Worm (Caenorhabditis elegans) whole organism, young adult: ENCODE measurements around the gene T01H10.11.

Source experiments
- B0019.2 ChIP-seq: fragments of 200-800 bp; sonication (Bioruptor generic); conservative IDR thresholded peaks from 2 replicates; pipeline ENCODE4 v1.3.6; 2022; ENCODE audit warnings: missing genetic modification reagents, missing genetic modification characterization, missing compliant biosample characterization
- B0336.3 ChIP-seq: fragments of 200-800 bp; sonication (Bioruptor generic); IDR thresholded peaks from 2 replicates; pipeline ENCODE4 v1.3.6; 2022; ENCODE audit warnings: missing genetic modification characterization, missing compliant biosample characterization
- C06A6.2 ChIP-seq: fragments of 200-800 bp; sonication (Bioruptor generic); conservative IDR thresholded peaks from 2 replicates; pipeline ENCODE4 v1.3.6; 2022; ENCODE audit warnings: missing genetic modification characterization, missing compliant biosample characterization
- D2030.7 ChIP-seq: fragments of 200-800 bp; sonication (Bioruptor generic); IDR thresholded peaks from 2 replicates; pipeline ENCODE4 v1.3.6; 2022; ENCODE audit warnings: missing genetic modification reagents, missing genetic modification characterization, missing compliant biosample characterization
- F23B12.7 ChIP-seq: sonication (generic microtip); optimal IDR thresholded peaks from 2 replicates; lab custom pipeline; 2017; ENCODE audit warnings: missing genetic modification characterization, mild to moderate bottlenecking, missing compliant biosample characterization, antibody characterized with exemption, moderate library complexity; ENCODE audit not compliant: insufficient read depth
- F39B2.1 ChIP-seq: fragments of 200-800 bp; sonication (Bioruptor generic); IDR thresholded peaks from 2 replicates; pipeline ENCODE4 v1.3.6; 2022; ENCODE audit warnings: missing genetic modification reagents, missing genetic modification characterization, missing compliant biosample characterization
- K11D2.4 ChIP-seq: fragments of 200-800 bp; sonication (Bioruptor generic); IDR thresholded peaks from 2 replicates; pipeline ENCODE4 v1.3.6; 2022; ENCODE audit warnings: missing genetic modification reagents, missing genetic modification characterization, missing compliant biosample characterization
- K12H6.12 ChIP-seq: fragments of 200-800 bp; sonication (Bioruptor generic); optimal IDR thresholded peaks from 2 replicates; lab custom pipeline; 2018; ENCODE audit warnings: mild to moderate bottlenecking, missing genetic modification characterization, missing compliant biosample characterization
- Y53G8AR.9 ChIP-seq: fragments of 200-800 bp; sonication (Bioruptor generic); conservative IDR thresholded peaks from 2 replicates; pipeline ENCODE4 v1.3.6; 2022; ENCODE audit warnings: missing genetic modification reagents, missing genetic modification characterization, missing compliant biosample characterization
- Y56A3A.18 ChIP-seq: fragments of 200-800 bp; sonication (Bioruptor generic); IDR thresholded peaks from 2 replicates; pipeline ENCODE4 v1.3.6; 2022; ENCODE audit warnings: missing genetic modification reagents, missing genetic modification characterization, missing compliant biosample characterization
- Y95B8A.8 ChIP-seq: fragments of 200-800 bp; sonication (Bioruptor generic); IDR thresholded peaks from 2 replicates; pipeline ENCODE4 v1.3.6; 2022; ENCODE audit warnings: missing genetic modification reagents, missing genetic modification characterization, missing compliant biosample characterization
- ama-1 ChIP-seq, 3 experiments: fragments of 150-350 bp in 1 of 3; sonication (generic microtip) in 2 of 3; optimal IDR thresholded peaks; 2 replicates each; lab custom pipeline; 2014 to 2018; ENCODE audit warnings: missing biosample characterization in 2 of 3, missing genetic modification characterization in 2 of 3, missing genetic modification reagents in 2 of 3
- aptf-3 ChIP-seq: fragments of 200-800 bp; sonication (Bioruptor generic); IDR thresholded peaks from 2 replicates; pipeline ENCODE4 v1.3.6; 2022; ENCODE audit warnings: missing genetic modification characterization, missing compliant biosample characterization
- attf-3 ChIP-seq: fragments of 200-800 bp; sonication (Bioruptor generic); conservative IDR thresholded peaks from 2 replicates; pipeline ENCODE4 v1.3.6; 2022; ENCODE audit warnings: missing genetic modification reagents, missing genetic modification characterization, missing compliant biosample characterization
- cebp-1 ChIP-seq, 2 experiments: fragments of 200-800 bp in 1 of 2; sonication (Bioruptor generic) in 1 of 2; sonication (generic microtip) in 1 of 2; IDR thresholded peaks in 1 of 2; optimal IDR thresholded peaks in 1 of 2; 2 replicates each; pipeline versions ENCODE4 v1.3.6 to Lab custom; 2017 to 2022; ENCODE audit warnings: missing compliant biosample characterization in 2 of 2, missing genetic modification characterization in 2 of 2, mild to moderate bottlenecking in 1 of 2, missing genetic modification reagents in 1 of 2, moderate library complexity in 1 of 2
- cebp-2 ChIP-seq: fragments of 200-800 bp; sonication (Bioruptor generic); IDR thresholded peaks from 2 replicates; pipeline ENCODE4 v1.3.6; 2022; ENCODE audit warnings: missing genetic modification characterization, missing compliant biosample characterization
- ceh-58 ChIP-seq: fragments of 200-800 bp; sonication (Bioruptor generic); IDR thresholded peaks from 2 replicates; pipeline ENCODE4 v1.3.6; 2022; ENCODE audit warnings: missing genetic modification characterization, missing compliant biosample characterization
- ceh-79 ChIP-seq: sonication (generic microtip); optimal IDR thresholded peaks from 2 replicates; lab custom pipeline; 2017; ENCODE audit warnings: mild to moderate bottlenecking, missing genetic modification characterization, missing compliant biosample characterization
- die-1 ChIP-seq: sonication (generic microtip); optimal IDR thresholded peaks from 2 replicates; lab custom pipeline; 2016; ENCODE audit warnings: missing genotype, mild to moderate bottlenecking, missing genetic modification characterization, missing compliant biosample characterization
- ekl-4 ChIP-seq: fragments of 200-800 bp; sonication (Bioruptor generic); IDR thresholded peaks from 2 replicates; pipeline ENCODE4 v1.3.6; 2022; ENCODE audit warnings: missing genetic modification reagents, missing genetic modification characterization, missing compliant biosample characterization
- ets-4 ChIP-seq: fragments of 200-800 bp; sonication (Bioruptor generic); optimal IDR thresholded peaks from 2 replicates; lab custom pipeline; 2018; ENCODE audit warnings: mild to moderate bottlenecking, missing genetic modification characterization, missing compliant biosample characterization
- fkh-3 ChIP-seq: sonication (generic microtip); optimal IDR thresholded peaks from 2 replicates; lab custom pipeline; 2016; ENCODE audit warnings: mild to moderate bottlenecking, missing genetic modification characterization, missing compliant biosample characterization
- gei-17 ChIP-seq: fragments of 200-800 bp; sonication (Bioruptor generic); optimal IDR thresholded peaks from 2 replicates; lab custom pipeline; 2018; ENCODE audit warnings: mild to moderate bottlenecking, missing genetic modification characterization, missing compliant biosample characterization
- hlh-12 ChIP-seq: sonication (generic microtip); optimal IDR thresholded peaks from 2 replicates; lab custom pipeline; 2016; ENCODE audit warnings: missing genetic modification characterization, missing compliant biosample characterization
- hmg-20 ChIP-seq: fragments of 200-800 bp; sonication (Bioruptor generic); IDR thresholded peaks from 2 replicates; pipeline ENCODE4 v1.3.6; 2022; ENCODE audit warnings: missing genetic modification reagents, missing genetic modification characterization, missing compliant biosample characterization
- hsf-1 ChIP-seq: fragments of 200-800 bp; sonication (Bioruptor generic); IDR thresholded peaks from 2 replicates; pipeline ENCODE4 v1.3.6; 2022; ENCODE audit warnings: missing genetic modification reagents, missing genetic modification characterization, missing compliant biosample characterization
- let-526 ChIP-seq: fragments of 200-800 bp; sonication (Bioruptor generic); IDR thresholded peaks from 2 replicates; pipeline ENCODE4 v1.3.6; 2022; ENCODE audit warnings: missing genetic modification reagents, missing genetic modification characterization, missing compliant biosample characterization
- let-607 ChIP-seq, 2 experiments: fragments of 200-800 bp in 1 of 2; sonication (Bioruptor generic) in 1 of 2; sonication (generic microtip) in 1 of 2; optimal IDR thresholded peaks; 2 replicates each; lab custom pipeline; 2016 to 2018; ENCODE audit warnings: mild to moderate bottlenecking in 2 of 2, missing compliant biosample characterization in 2 of 2, missing genetic modification characterization in 2 of 2, moderate library complexity in 2 of 2, missing genotype in 1 of 2
- lin-26 ChIP-seq: fragments of 200-800 bp; sonication (Bioruptor generic); IDR thresholded peaks from 2 replicates; pipeline ENCODE4 v1.3.6; 2022; ENCODE audit warnings: missing genetic modification reagents, missing genetic modification characterization, missing compliant biosample characterization
- lin-35 ChIP-seq, 3 experiments: fragments of 150-350 bp in 2 of 3; sonication (generic microtip) in 1 of 3; optimal IDR thresholded peaks; 2 replicates each; lab custom pipeline; 2014 to 2018; ENCODE audit warnings: missing biosample characterization in 3 of 3, missing genetic modification characterization in 3 of 3, missing genetic modification reagents in 3 of 3
- lsy-27 ChIP-seq: sonication (generic microtip); optimal IDR thresholded peaks from 2 replicates; lab custom pipeline; 2017; ENCODE audit warnings: missing genetic modification characterization, mild to moderate bottlenecking, missing compliant biosample characterization, antibody characterized with exemption, missing genotype, borderline replicate concordance; ENCODE audit not compliant: insufficient read depth
- madf-3 ChIP-seq: fragments of 200-800 bp; sonication (Bioruptor generic); IDR thresholded peaks from 2 replicates; pipeline ENCODE4 v1.3.6; 2022; ENCODE audit warnings: missing genetic modification reagents, missing genetic modification characterization, missing compliant biosample characterization
- madf-6 ChIP-seq: fragments of 200-800 bp; sonication (Bioruptor generic); IDR thresholded peaks from 2 replicates; pipeline ENCODE4 v1.3.6; 2022; ENCODE audit warnings: missing genetic modification reagents, missing genetic modification characterization, missing compliant biosample characterization
- mes-4 ChIP-seq: sonication (generic microtip); optimal IDR thresholded peaks from 2 replicates; lab custom pipeline; 2016; ENCODE audit warnings: missing genotype, missing genetic modification characterization, missing compliant biosample characterization
- mxl-1 ChIP-seq: sonication (generic microtip); optimal IDR thresholded peaks from 2 replicates; lab custom pipeline; 2016; ENCODE audit warnings: missing genetic modification characterization, missing compliant biosample characterization
- nhr-179 ChIP-seq: sonication (generic microtip); optimal IDR thresholded peaks from 2 replicates; lab custom pipeline; 2016; ENCODE audit warnings: mild to moderate bottlenecking, missing genetic modification characterization, missing compliant biosample characterization
- nhr-90 ChIP-seq: sonication (generic microtip); optimal IDR thresholded peaks from 2 replicates; lab custom pipeline; 2016; ENCODE audit warnings: missing genotype, mild to moderate bottlenecking, missing genetic modification characterization, missing compliant biosample characterization
- pbrm-1 ChIP-seq: fragments of 200-800 bp; sonication (Bioruptor generic); IDR thresholded peaks from 2 replicates; pipeline ENCODE4 v1.3.6; 2022; ENCODE audit warnings: missing genetic modification reagents, missing genetic modification characterization, missing compliant biosample characterization
- sdz-38 ChIP-seq: sonication (generic microtip); optimal IDR thresholded peaks from 2 replicates; lab custom pipeline; 2016; ENCODE audit warnings: missing genotype, missing genetic modification characterization, missing compliant biosample characterization
- snpc-4 ChIP-seq, 5 experiments: fragments of 150-350 bp in 1 of 5; sonication (generic microtip) in 4 of 5; optimal IDR thresholded peaks; 2 replicates each; lab custom pipeline; 2014 to 2018; ENCODE audit warnings: missing genetic modification characterization in 5 of 5, missing biosample characterization in 3 of 5, antibody characterized with exemption in 2 of 5, mild to moderate bottlenecking in 2 of 5, missing compliant biosample characterization in 2 of 5, missing genotype in 2 of 5, moderate library complexity in 2 of 5, missing genetic modification reagents in 1 of 5
- unc-130 ChIP-seq: sonication (generic microtip); optimal IDR thresholded peaks from 2 replicates; lab custom pipeline; 2016; ENCODE audit warnings: missing genetic modification reagents, missing genetic modification characterization, missing compliant biosample characterization
- xnd-1 ChIP-seq: sonication (generic microtip); optimal IDR thresholded peaks from 2 replicates; lab custom pipeline; 2016; ENCODE audit warnings: missing genotype, missing genetic modification reagents, missing genetic modification characterization, missing compliant biosample characterization
- ztf-22 ChIP-seq: fragments of 200-800 bp; sonication (Bioruptor generic); optimal IDR thresholded peaks from 2 replicates; lab custom pipeline; 2018; ENCODE audit warnings: mild to moderate bottlenecking, missing genetic modification characterization, moderate library complexity, missing compliant biosample characterization
- ztf-28 ChIP-seq: fragments of 200-800 bp; sonication (Bioruptor generic); IDR thresholded peaks from 2 replicates; pipeline ENCODE4 v1.3.6; 2022; ENCODE audit warnings: missing genetic modification reagents, missing genetic modification characterization, missing compliant biosample characterization
- ztf-3 ChIP-seq: fragments of 200-800 bp; sonication (Bioruptor generic); optimal IDR thresholded peaks from 2 replicates; lab custom pipeline; 2018; ENCODE audit warnings: mild to moderate bottlenecking, missing genetic modification characterization, missing compliant biosample characterization

The T01H10.11 gene

ce11 chrX:12171631-12172348 lies 48.5 kb downstream of the T01H10.11 start, which contains the start of gene F57G12.1 (continued):
- no peak for TF ChIP-seq fkh-3 (tag; lab: Kevin White, UChicago)
- TF ChIP-seq hsf-1 (GFP tag; lab: Robert Waterston, UW) = no peak
- TF ChIP-seq snpc-4 (GFP tag; optimal IDR thresholded peaks at IDR 0.05; lab: Kevin White, UChicago) = no peak
- peak in 1 of 4 experiments; percentile 50 for TF ChIP-seq snpc-4 (tag; optimal IDR thresholded peaks at IDR 0.05; lab: Kevin White, UChicago)
- TF ChIP-seq nhr-90 (tag; lab: Kevin White, UChicago) = no peak
- peak; percentile 91 for TF ChIP-seq K12H6.12 (tag; lab: Kevin White, UChicago)
- TF ChIP-seq ets-4 (GFP tag; lab: Kevin White, UChicago) = no peak
- no peak for TF ChIP-seq nhr-179 (tag; lab: Kevin White, UChicago)
- TF ChIP-seq B0019.2 (GFP tag; lab: Robert Waterston, UW) = no peak
- no peak for TF ChIP-seq mes-4 (tag; lab: Kevin White, UChicago)
- no peak for TF ChIP-seq aptf-3 (GFP tag; lab: Robert Waterston, UW)
- no peak for TF ChIP-seq hlh-12 (tag; lab: Kevin White, UChicago)
- TF ChIP-seq Y56A3A.18 = peak; percentile 55; the same call in 1 of the 2 replicates
- 0 out of 2 replicates have a peak, but pooled peaks have one; percentile 47 for TF ChIP-seq pbrm-1 (GFP tag; lab: Robert Waterston, UW)
- no peak for TF ChIP-seq ceh-79 (tag; lab: Kevin White, UChicago)
- peak; percentile 1 for TF ChIP-seq F23B12.7 (tag; lab: Kevin White, UChicago)
- peak; percentile 57; the same call in 1 of the 2 replicates for TF ChIP-seq K11D2.4
- TF ChIP-seq gei-17 (GFP tag; lab: Kevin White, UChicago) = peak; percentile 77
- no peak for TF ChIP-seq attf-3 (GFP tag; lab: Robert Waterston, UW)
- TF ChIP-seq cebp-1 (GFP tag; IDR thresholded peaks at IDR 0.05; lab: Robert Waterston, UW) = 0 out of 2 replicates have a peak, but pooled peaks have one; percentile 14
- TF ChIP-seq cebp-1 (tag; optimal IDR thresholded peaks at IDR 0.05; lab: Kevin White, UChicago) = peak; percentile 80
- no peak for TF ChIP-seq madf-3 (GFP tag; lab: Robert Waterston, UW)
- TF ChIP-seq D2030.7 = 0 out of 2 replicates have a peak, but pooled peaks have one; percentile 28
- TF ChIP-seq lsy-27 (tag; lab: Kevin White, UChicago) = peak; percentile 24
- no peak for TF ChIP-seq Y53G8AR.9 (GFP tag; lab: Robert Waterston, UW)
- TF ChIP-seq let-526 (GFP tag; lab: Robert Waterston, UW) = no peak
- peak; percentile 37 for TF ChIP-seq die-1 (tag; lab: Kevin White, UChicago)
- TF ChIP-seq cebp-2 (GFP tag; lab: Robert Waterston, UW) = no peak
- 0 out of 2 replicates have a peak, but pooled peaks have one; percentile 46 for TF ChIP-seq ekl-4 (GFP tag; lab: Robert Waterston, UW)
- TF ChIP-seq B0336.3 = peak; percentile 58; the same call in 1 of the 2 replicates
- no peak for TF ChIP-seq xnd-1 (tag; lab: Kevin White, UChicago)
- TF ChIP-seq sdz-38 (tag; lab: Kevin White, UChicago) = peak; percentile 38
- TF ChIP-seq hmg-20 (GFP tag; lab: Robert Waterston, UW) = no peak
- no peak for TF ChIP-seq let-607 (tag; optimal IDR thresholded peaks at IDR 0.05; lab: Kevin White, UChicago)
- TF ChIP-seq ztf-3 (GFP tag; lab: Kevin White, UChicago) = no peak
- no peak for TF ChIP-seq ceh-58 (GFP tag; lab: Robert Waterston, UW)
- no peak for TF ChIP-seq lin-26 (GFP tag; lab: Robert Waterston, UW)
- TF ChIP-seq ztf-22 = no peak
- TF ChIP-seq unc-130 (GFP tag; lab: Kevin White, UChicago) = no peak
- TF ChIP-seq C06A6.2 (GFP tag; lab: Robert Waterston, UW) = peak; percentile 48; the same call in 1 of the 2 replicates
- peak in 1 of 3 experiments; percentile 29 for TF ChIP-seq lin-35 (GFP tag; optimal IDR thresholded peaks at IDR 0.05; lab: Kevin White, UChicago)
- TF ChIP-seq F39B2.1 (GFP tag; lab: Robert Waterston, UW) = no peak
- no peak for TF ChIP-seq mxl-1 (tag; lab: Kevin White, UChicago)
- TF ChIP-seq ztf-28 (GFP tag; lab: Robert Waterston, UW) = no peak
- TF ChIP-seq Y95B8A.8 (GFP tag; lab: Robert Waterston, UW) = no peak
- no peak for TF ChIP-seq ama-1 (optimal IDR thresholded peaks at IDR 0.05; lab: Kevin White, UChicago)
- TF ChIP-seq ama-1 (GFP tag; optimal IDR thresholded peaks at IDR 0.05; lab: Kevin White, UChicago) = no peak
- TF ChIP-seq madf-6 (GFP tag; lab: Robert Waterston, UW) = no peak
